Fruit fly (Drosophila melanogaster): ENCODE measurements around the gene Coprox.

The Coprox gene

dm6 chr2L:6920661-6921359, 43.4 kb upstream of the Coprox start, which contains the start of gene Hrb27C (continued):
- TF ChIP-seq gcm2 (GFP tag; optimal IDR thresholded peaks at IDR 0.05) (no peak), YL-1 (GFP tag; optimal IDR thresholded peaks at IDR 0.05) (peak; percentile 74), CG3995 (GFP tag; optimal IDR thresholded peaks at IDR 0.05) (no peak), Dfd (GFP tag; optimal IDR thresholded peaks at IDR 0.05) (no peak), Dad (GFP tag; optimal IDR thresholded peaks at IDR 0.05) (no peak), CG2712 (tag; optimal IDR thresholded peaks at IDR 0.05) (no peak), hb (GFP tag; IDR thresholded peaks at IDR 0.05; ENCODE audit: partially characterized antibody) (no peak), Neu2 (GFP tag; optimal IDR thresholded peaks at IDR 0.05; ENCODE audit: borderline replicate concordance) (no peak), pros (GFP tag; optimal IDR thresholded peaks at IDR 0.05) (no peak), scrt (GFP tag; optimal IDR thresholded peaks at IDR 0.05) (no peak), trh (GFP tag; optimal IDR thresholded peaks at IDR 0.05) (no peak), sqz (GFP tag; optimal IDR thresholded peaks at IDR 0.05) (peak; percentile 57), caup (GFP tag; optimal IDR thresholded peaks at IDR 0.05; ENCODE audit: severe bottlenecking) (no peak), CG7786 (GFP tag; optimal IDR thresholded peaks at IDR 0.05) (no peak), Nf-YB (GFP tag; optimal IDR thresholded peaks at IDR 0.05) (peak; percentile 16), chm (GFP tag; IDR thresholded peaks at IDR 0.05) (peak; percentile 66), hbn (GFP tag; IDR thresholded peaks at IDR 0.05; ENCODE audit: partially characterized antibody) (no peak), chinmo (GFP tag; IDR thresholded peaks at IDR 0.05; ENCODE audit: partially characterized antibody) (0 out of 4 replicates have a peak, but pooled peaks have one; percentile 60), ash1 (GFP tag; optimal IDR thresholded peaks at IDR 0.05) (no peak), dm (GFP tag; optimal IDR thresholded peaks at IDR 0.05) (peak; percentile 66), CG17612 (GFP tag; IDR thresholded peaks at IDR 0.05) (no peak), grau (tag; optimal IDR thresholded peaks at IDR 0.05) (no peak), jigr1 (GFP tag; IDR thresholded peaks at IDR 0.05) (no peak), CG10147 (GFP tag; optimal IDR thresholded peaks at IDR 0.05) (no peak), CG6813 (GFP tag; optimal IDR thresholded peaks at IDR 0.05) (no peak), CG7357 (GFP tag; IDR thresholded peaks at IDR 0.05) (no peak), row (GFP tag; IDR thresholded peaks at IDR 0.05) (no peak), TFAM (GFP tag; optimal IDR thresholded peaks at IDR 0.05) (no peak), CG17568 (GFP tag; optimal IDR thresholded peaks at IDR 0.05) (peak; percentile 11), disco-r (GFP tag; optimal IDR thresholded peaks at IDR 0.05) (no peak), gfzf (GFP tag; optimal IDR thresholded peaks at IDR 0.05) (peak; percentile 26), B-H1 (GFP tag; IDR thresholded peaks at IDR 0.05) (no peak), CG18619 (GFP tag; optimal IDR thresholded peaks at IDR 0.05) (no peak), rib (GFP tag; IDR thresholded peaks at IDR 0.05) (peak; percentile 81), Xbp1 (GFP tag; optimal IDR thresholded peaks at IDR 0.05) (no peak), Bgb (GFP tag; IDR thresholded peaks at IDR 0.05; ENCODE audit: partially characterized antibody) (peak; percentile 40; the same call in 1 of the 2 replicates), Hmr (GFP tag; optimal IDR thresholded peaks at IDR 0.05) (peak; percentile 10), fru (optimal IDR thresholded peaks at IDR 0.05) (no peak), Ada2b (GFP tag; IDR thresholded peaks at IDR 0.05) (no peak), gt (GFP tag; IDR thresholded peaks at IDR 0.05) (no peak), C15 (GFP tag; IDR thresholded peaks at IDR 0.05) (no peak), cwo (GFP tag; optimal IDR thresholded peaks at IDR 0.05) (no peak), dimm (GFP tag; IDR thresholded peaks at IDR 0.05) (no peak), nerfin-2 (GFP tag; IDR thresholded peaks at IDR 0.05; ENCODE audit: partially characterized antibody) (no peak), CG1603 (tag; optimal IDR thresholded peaks at IDR 0.05) (no peak), CG14667 (GFP tag; IDR thresholded peaks at IDR 0.05) (no peak), CoRest (tag; optimal IDR thresholded peaks at IDR 0.05) (no peak), trem (tag; optimal IDR thresholded peaks at IDR 0.05) (no peak), CG12744 (GFP tag; optimal IDR thresholded peaks at IDR 0.05) (no peak), E2f1 (GFP tag; IDR thresholded peaks at IDR 0.05) (no peak)
